Worm (Caenorhabditis elegans) whole organism, L4/young adult: ENCODE measurements around the gene rpb-8.

ENCODE experiments used
- W03F9.2 ChIP-seq: fragments of 150-350 bp; optimal IDR thresholded peaks from 2 replicates; lab custom pipeline; 2014; ENCODE audit warnings: missing biosample characterization, missing genetic modification characterization
- dao-5 ChIP-seq: sonication (generic microtip); optimal IDR thresholded peaks from 2 replicates; lab custom pipeline; 2016; ENCODE audit warnings: missing genotype, missing genetic modification characterization, moderate library complexity, missing compliant biosample characterization
- him-1 ChIP-seq: sonication (generic microtip); optimal IDR thresholded peaks from 2 replicates; lab custom pipeline; 2016; ENCODE audit warnings: missing genotype, missing genetic modification reagents, missing genetic modification characterization, missing compliant biosample characterization

The rpb-8 gene

ce11 chrIII:4879445-4879844 lies 38.4 kb downstream of the rpb-8 start, which contains the start of gene C35D10.1:
TSS of gene C35D10.1 (plus strand) at chrIII:4879745.
- TF ChIP-seq dao-5 (tag; lab: Kevin White, UChicago) (no peak), W03F9.2 (no peak), him-1 (no peak)

DNA sequence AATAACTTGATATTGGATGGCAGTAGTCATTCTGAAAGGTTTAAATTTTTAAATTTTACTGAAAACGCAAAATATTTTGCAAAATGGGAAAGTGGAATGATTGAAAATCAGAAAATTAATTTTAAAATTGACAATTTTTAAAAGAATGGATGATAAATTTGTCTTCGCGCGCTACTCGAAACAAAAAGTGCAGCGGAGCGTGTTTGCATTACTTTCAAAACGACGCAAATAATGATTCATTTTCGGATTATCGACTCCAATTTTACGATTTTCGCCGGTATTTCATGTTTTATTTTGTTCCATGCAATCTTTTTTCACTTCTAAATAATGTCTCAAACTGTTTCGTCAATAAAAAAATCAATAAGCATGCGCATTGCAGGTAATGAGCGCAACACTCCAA lies 39.5 kb downstream of the rpb-8 start, which contains the start of the genes tost-1 and arx-6:
Gene tost-1, minus strand, starts transcription at position 31 of the 400 bp plus-strand sequence.
Gene arx-6, plus strand, starts transcription at position 378 of the 400 bp plus-strand sequence.
- TF ChIP-seq him-1 (no peak), W03F9.2 (no peak), dao-5 (tag; lab: Kevin White, UChicago) (no peak)

ce11 chrIII:4875663-4876062 lies 42.1 kb downstream of the rpb-8 start:
- TF ChIP-seq W03F9.2, result no peak
- no peak for TF ChIP-seq dao-5 (tag; lab: Kevin White, UChicago)
- no peak for TF ChIP-seq him-1

DNA sequence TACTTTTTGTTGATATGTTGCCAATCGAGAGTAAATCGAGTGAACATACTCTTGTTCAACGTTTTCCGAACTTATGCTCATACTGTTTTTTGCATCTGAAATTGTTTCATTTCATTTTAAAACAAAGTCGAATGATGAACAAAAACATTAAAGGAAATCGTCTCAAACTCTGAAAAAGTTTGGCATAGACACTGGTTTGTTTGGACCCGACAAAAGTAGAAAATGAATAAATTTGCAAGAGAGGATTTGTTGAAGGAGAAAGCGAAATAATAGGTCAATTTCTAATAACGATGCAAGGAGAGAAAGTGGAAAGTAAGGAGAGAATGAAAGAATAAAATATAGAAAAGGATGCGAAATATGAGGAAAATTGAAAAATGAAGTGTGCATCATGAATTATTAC lies 43.1 kb downstream of the rpb-8 start, which contains the start of gene C35D10.12:
Gene C35D10.12, minus strand, starts transcription at position 101 of the 400 bp plus-strand sequence.
- TF ChIP-seq him-1, result no peak

DNA sequence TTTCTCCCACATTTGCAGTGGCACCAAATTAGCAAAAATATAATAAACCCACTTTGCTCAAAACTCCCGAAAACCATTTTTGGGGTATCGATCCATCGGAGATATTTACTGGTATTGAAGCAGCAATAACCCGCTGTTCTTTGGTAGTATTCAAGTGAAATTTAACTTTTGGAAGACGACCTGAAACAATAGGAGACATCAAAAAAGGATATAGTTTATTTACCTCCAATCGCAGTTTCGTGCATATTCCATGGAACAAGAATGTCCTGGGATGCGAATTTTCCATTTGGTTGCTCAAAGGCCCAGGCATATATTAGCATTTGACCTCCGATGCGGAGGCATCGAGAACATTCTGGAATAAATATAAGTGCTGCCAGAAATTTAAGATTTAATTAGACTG lies 44.4 kb downstream of the rpb-8 start:
- TF ChIP-seq him-1 (no peak), dao-5 (tag; lab: Kevin White, UChicago) (no peak), W03F9.2 (no peak)

ce11 chrIII:4870478-4870877 lies 47.3 kb downstream of the rpb-8 start, which contains the start of gene gipc-1:
TSS of gene gipc-1 (plus strand) at chrIII:4870778.
- TF ChIP-seq him-1, result no peak
- no peak for TF ChIP-seq W03F9.2
- no peak for TF ChIP-seq dao-5 (tag; lab: Kevin White, UChicago)

- no peak for TF ChIP-seq W03F9.2
- TF ChIP-seq him-1, result no peak
- no peak for TF ChIP-seq dao-5 (tag; lab: Kevin White, UChicago)
These were observed 49.2 kb downstream of the rpb-8 start, which contains the start of the genes msd-4 and C35D10.3 for ce11 chrIII:4868643-4869042. TSS of gene msd-4 (minus strand) at chrIII:4868743. TSS of gene C35D10.3 (plus strand) at chrIII:4868921.
